Fruit fly (Drosophila melanogaster): ENCODE results near the gene CG11381.
A peak's percentile ranks its signal among the peaks of the same experiment; 100 is the strongest.

CG11381 gene

dm6 chrX:1239832-1240231, 36.3 kb downstream of the CG11381 start, which contains the start of gene CG11403 (continued):
- TF ChIP-seq vvl (GFP tag; IDR thresholded peaks at IDR 0.05) (no peak), Poxn (GFP tag; IDR thresholded peaks at IDR 0.05) (no peak), sisA (GFP tag; IDR thresholded peaks at IDR 0.05) (no peak), Rx (GFP tag; IDR thresholded peaks at IDR 0.05) (no peak), caup (GFP tag; optimal IDR thresholded peaks at IDR 0.05; ENCODE audit: severe bottlenecking) (no peak), run (tag; optimal IDR thresholded peaks at IDR 0.05) (no peak), rib (GFP tag; IDR thresholded peaks at IDR 0.05) (no peak), CG4328 (GFP tag; optimal IDR thresholded peaks at IDR 0.05) (no peak), ap (GFP tag; IDR thresholded peaks at IDR 0.05) (no peak), Dip2 (GFP tag; IDR thresholded peaks at IDR 0.05) (no peak), pho (GFP tag; optimal IDR thresholded peaks at IDR 0.05) (no peak), danr (GFP tag; IDR thresholded peaks at IDR 0.05) (no peak), grau (tag; optimal IDR thresholded peaks at IDR 0.05) (peak; percentile 14), nau (GFP tag; optimal IDR thresholded peaks at IDR 0.05) (no peak), CG11695 (GFP tag; IDR thresholded peaks at IDR 0.05) (no peak), Antp (GFP tag; optimal IDR thresholded peaks at IDR 0.05) (no peak), Hr78 (GFP tag; optimal IDR thresholded peaks at IDR 0.05) (no peak), CG8290 (GFP tag; optimal IDR thresholded peaks at IDR 0.05) (peak; percentile 12), CG8290 (tag; optimal IDR thresholded peaks at IDR 0.05) (no peak), CG17612 (GFP tag; IDR thresholded peaks at IDR 0.05) (no peak), CG6272 (GFP tag; IDR thresholded peaks at IDR 0.05) (no peak), Dll (GFP tag; IDR thresholded peaks at IDR 0.05; ENCODE audit: partially characterized antibody) (peak; percentile 93), Hmx (GFP tag; optimal IDR thresholded peaks at IDR 0.05) (no peak), sd (tag; optimal IDR thresholded peaks at IDR 0.05) (peak; percentile 0), stc (GFP tag; IDR thresholded peaks at IDR 0.05) (no peak), trem (tag; optimal IDR thresholded peaks at IDR 0.05) (peak; percentile 63), CG7745 (tag; optimal IDR thresholded peaks at IDR 0.05) (no peak), CG32772 (GFP tag; IDR thresholded peaks at IDR 0.05) (no peak), CG12236 (GFP tag; optimal IDR thresholded peaks at IDR 0.05) (no peak), bcd (GFP tag; optimal IDR thresholded peaks at IDR 0.05) (no peak), CG13123 (GFP tag; optimal IDR thresholded peaks at IDR 0.05) (no peak), Gug (GFP tag; IDR thresholded peaks at IDR 0.05) (no peak), CG8089 (GFP tag; optimal IDR thresholded peaks at IDR 0.05) (no peak), org-1 (GFP tag; optimal IDR thresholded peaks at IDR 0.05) (no peak), lbe (GFP tag; optimal IDR thresholded peaks at IDR 0.05) (no peak), CG10431 (GFP tag; optimal IDR thresholded peaks at IDR 0.05) (no peak), h (optimal IDR thresholded peaks at IDR 0.05) (no peak), CG13296 (GFP tag; optimal IDR thresholded peaks at IDR 0.05) (no peak), crp (GFP tag; optimal IDR thresholded peaks at IDR 0.05) (no peak), HLHmδ (GFP tag; optimal IDR thresholded peaks at IDR 0.05) (no peak), ranshi (GFP tag; IDR thresholded peaks at IDR 0.05) (no peak), CG10321 (GFP tag; IDR thresholded peaks at IDR 0.05) (no peak), ara (GFP tag; IDR thresholded peaks at IDR 0.05) (no peak), E2f1 (GFP tag; IDR thresholded peaks at IDR 0.05) (no peak), ftz-f1 (GFP tag; optimal IDR thresholded peaks at IDR 0.05) (no peak), Asciz (GFP tag; optimal IDR thresholded peaks at IDR 0.05) (no peak), crol (GFP tag; IDR thresholded peaks at IDR 0.05) (no peak), dimm (GFP tag; IDR thresholded peaks at IDR 0.05) (no peak), CG1233 (GFP tag; optimal IDR thresholded peaks at IDR 0.05) (no peak), Stat92E (GFP tag; optimal IDR thresholded peaks at IDR 0.05) (no peak), CG18011 (GFP tag; optimal IDR thresholded peaks at IDR 0.05) (no peak), CG34376 (GFP tag; optimal IDR thresholded peaks at IDR 0.05) (no peak), ato (GFP tag; IDR thresholded peaks at IDR 0.05; ENCODE audit: partially characterized antibody) (peak; percentile 51; the same call in 1 of the 2 replicates)
